Worm (Caenorhabditis elegans) whole organism, late embryonic: Measurements from ENCODE around the gene srt-43.

Experiments used
- C08G9.2 ChIP-seq: sonication (generic microtip); optimal IDR thresholded peaks from 2 replicates; lab custom pipeline; 2016; ENCODE audit warnings: mild to moderate bottlenecking, missing genetic modification characterization, moderate library complexity, missing compliant biosample characterization
- K02D7.2 ChIP-seq: sonication (generic microtip); optimal IDR thresholded peaks from 2 replicates; lab custom pipeline; 2017; ENCODE audit warnings: mild to moderate bottlenecking, missing genetic modification characterization, missing compliant biosample characterization
- ahr-1 ChIP-seq: sonication (generic microtip); optimal IDR thresholded peaks from 2 replicates; lab custom pipeline; 2016; ENCODE audit warnings: missing genetic modification characterization, missing compliant biosample characterization
- ama-1 ChIP-seq: fragments of 150-350 bp; optimal IDR thresholded peaks from 2 replicates; lab custom pipeline; 2014
- ceh-22 ChIP-seq: sonication (generic microtip); optimal IDR thresholded peaks from 2 replicates; lab custom pipeline; 2017; ENCODE audit warnings: missing biosample characterization, missing genetic modification characterization
- elt-2 ChIP-seq: sonication (generic microtip); optimal IDR thresholded peaks from 2 replicates; lab custom pipeline; 2016; ENCODE audit warnings: missing genetic modification reagents, missing genetic modification characterization, missing compliant biosample characterization
- fax-1 ChIP-seq: sonication (generic microtip); optimal IDR thresholded peaks from 2 replicates; lab custom pipeline; 2016; ENCODE audit warnings: missing genotype, missing genetic modification characterization, missing compliant biosample characterization
- gmeb-2 ChIP-seq: sonication (generic microtip); optimal IDR thresholded peaks from 2 replicates; lab custom pipeline; 2016; ENCODE audit warnings: missing genetic modification characterization, inconsistent platforms, missing compliant biosample characterization
- hlh-8 ChIP-seq: sonication (generic microtip); optimal IDR thresholded peaks from 2 replicates; lab custom pipeline; 2016; ENCODE audit warnings: missing genotype, missing genetic modification characterization, missing compliant biosample characterization
- pha-2 ChIP-seq: sonication (generic microtip); optimal IDR thresholded peaks from 2 replicates; lab custom pipeline; 2017; ENCODE audit warnings: mild to moderate bottlenecking, missing genetic modification characterization, missing compliant biosample characterization
- pros-1 ChIP-seq: fragments of 150-350 bp; optimal IDR thresholded peaks from 2 replicates; lab custom pipeline; 2014; ENCODE audit warnings: missing biosample characterization, missing genetic modification reagents, missing genetic modification characterization

ce11 chrV:12763291-12763995 lies 5.6 kb upstream of the srt-43 start, which contains the start of the genes abcf-1 and scc-3:
- TF ChIP-seq ahr-1 (tag; lab: Kevin White, UChicago) (no peak), ceh-22 (no peak), elt-2 (tag; lab: Kevin White, UChicago) (no peak), pha-2 (no peak), K02D7.2 (no peak), ama-1 (lab: Kevin White, UChicago) (no peak), gmeb-2 (tag; lab: Kevin White, UChicago) (no peak), pros-1 (tag; lab: Kevin White, UChicago) (no peak), fax-1 (no peak), hlh-8 (tag; lab: Kevin White, UChicago) (no peak), C08G9.2 (tag; lab: Kevin White, UChicago) (no peak)
